Fruit fly (Drosophila melanogaster): ENCODE data around the gene Edem1.
A peak's percentile ranks its signal among the peaks of the same experiment; 100 is the strongest.

The Edem1 gene

dm6 chrX:1907727-1908264 lies 831 bp downstream of the Edem1 start, which contains the start of gene mip130 (continued):
- TF ChIP-seq CG32006 (GFP tag; optimal IDR thresholded peaks at IDR 0.05) (peak; percentile 62), Sox15 (GFP tag; optimal IDR thresholded peaks at IDR 0.05) (peak; percentile 27), ss (GFP tag; optimal IDR thresholded peaks at IDR 0.05) (peak; percentile 27 to 60), eg (GFP tag; IDR thresholded peaks at IDR 0.05) (0 out of 3 replicates have a peak, but pooled peaks have one; percentile 41), Lpt (GFP tag; optimal IDR thresholded peaks at IDR 0.05) (no peak), CG8319 (GFP tag; optimal IDR thresholded peaks at IDR 0.05) (no peak), CG6792 (GFP tag; optimal IDR thresholded peaks at IDR 0.05) (peak; percentile 53), CG8632 (GFP tag; optimal IDR thresholded peaks at IDR 0.05) (peak; percentile 54), CG9139 (GFP tag; optimal IDR thresholded peaks at IDR 0.05) (no peak), CG6276 (GFP tag; optimal IDR thresholded peaks at IDR 0.05) (peak; percentile 45), Ets21C (GFP tag; optimal IDR thresholded peaks at IDR 0.05) (no peak)

dm6 chrX:1903968-1904367 lies 4.7 kb downstream of the Edem1 start:
- TF ChIP-seq CG6792 (GFP tag; optimal IDR thresholded peaks at IDR 0.05) (no peak), Eip78C (GFP tag) (no peak), svp (GFP tag) (peak; percentile 62)

dm6 chrX:1903077-1903476 lies 5.5 kb downstream of the Edem1 start, which contains the start of gene CG32801:
Gene CG32801, minus strand, starts transcription at chrX:1903177.
- TF ChIP-seq CG34406 (GFP tag; optimal IDR thresholded peaks at IDR 0.05): no peak
- no peak for TF ChIP-seq achi (GFP tag; optimal IDR thresholded peaks at IDR 0.05)
- no peak for TF ChIP-seq eg (GFP tag; IDR thresholded peaks at IDR 0.05)
- no peak for TF ChIP-seq Hr38 (GFP tag; optimal IDR thresholded peaks at IDR 0.05)
- TF ChIP-seq dsx (GFP tag; optimal IDR thresholded peaks at IDR 0.05; ENCODE audit: poor library complexity, severe bottlenecking): no peak
- no peak for TF ChIP-seq Gug (GFP tag; IDR thresholded peaks at IDR 0.05)
- no peak for TF ChIP-seq Sox102F (GFP tag; optimal IDR thresholded peaks at IDR 0.05)
- no peak for TF ChIP-seq acj6 (GFP tag; optimal IDR thresholded peaks at IDR 0.05)
- no peak for TF ChIP-seq OdsH (GFP tag; optimal IDR thresholded peaks at IDR 0.05)
- TF ChIP-seq Eip78C (GFP tag): no peak
- TF ChIP-seq spab (GFP tag; optimal IDR thresholded peaks at IDR 0.05): no peak

dm6 chrX:1901605-1902136 lies 7.0 kb downstream of the Edem1 start, which contains the start of gene Ldaf1:
Gene Ldaf1, minus strand, starts transcription at chrX:1901911.
- 0 out of 3 replicates have a peak, but pooled peaks have one; percentile 22 for TF ChIP-seq eg (GFP tag; IDR thresholded peaks at IDR 0.05)
- TF ChIP-seq svp (GFP tag): peak; percentile 82
- TF ChIP-seq CG6276 (GFP tag; optimal IDR thresholded peaks at IDR 0.05): no peak
- TF ChIP-seq Eip78C (GFP tag): peak; percentile 52
- TF ChIP-seq esn (GFP tag; optimal IDR thresholded peaks at IDR 0.05): peak; percentile 7
- no peak for TF ChIP-seq CG6854 (GFP tag; optimal IDR thresholded peaks at IDR 0.05)
- TF ChIP-seq CG8319 (GFP tag; optimal IDR thresholded peaks at IDR 0.05): no peak
- TF ChIP-seq fkh (GFP tag; optimal IDR thresholded peaks at IDR 0.05): peak; percentile 82
- no peak for TF ChIP-seq Hr4 (GFP tag; optimal IDR thresholded peaks at IDR 0.05)
- no peak for TF ChIP-seq Eip75B (GFP tag; optimal IDR thresholded peaks at IDR 0.05)
- no peak for TF ChIP-seq CG15336 (GFP tag; IDR thresholded peaks at IDR 0.05)
- TF ChIP-seq CG7368 (GFP tag; optimal IDR thresholded peaks at IDR 0.05): no peak

- TF ChIP-seq vri (GFP tag; optimal IDR thresholded peaks at IDR 0.05) (peak; percentile 28), CG11294 (GFP tag; IDR thresholded peaks at IDR 0.05) (no peak), CG6163 (GFP tag; IDR thresholded peaks at IDR 0.05) (no peak), CG34406 (GFP tag; optimal IDR thresholded peaks at IDR 0.05) (peak; percentile 20), CG3919 (GFP tag; optimal IDR thresholded peaks at IDR 0.05) (no peak), CG6792 (GFP tag; optimal IDR thresholded peaks at IDR 0.05) (peak; percentile 0), CG6854 (GFP tag; optimal IDR thresholded peaks at IDR 0.05) (no peak), CG32006 (GFP tag; optimal IDR thresholded peaks at IDR 0.05) (peak; percentile 18), CG8119 (GFP tag; IDR thresholded peaks at IDR 0.05) (no peak), topi (GFP tag; optimal IDR thresholded peaks at IDR 0.05) (peak; percentile 11), CG6276 (GFP tag; optimal IDR thresholded peaks at IDR 0.05) (no peak), CG31627 (GFP tag; optimal IDR thresholded peaks at IDR 0.05) (peak; percentile 0), esn (GFP tag; optimal IDR thresholded peaks at IDR 0.05) (peak; percentile 31), eg (GFP tag; IDR thresholded peaks at IDR 0.05) (no peak), dsx (GFP tag; optimal IDR thresholded peaks at IDR 0.05; ENCODE audit: poor library complexity, severe bottlenecking) (no peak), CG15336 (GFP tag; IDR thresholded peaks at IDR 0.05) (peak; percentile 20; the same call in 1 of the 2 replicates), Gug (GFP tag; IDR thresholded peaks at IDR 0.05) (no peak), CG8319 (GFP tag; optimal IDR thresholded peaks at IDR 0.05) (no peak), CG11762 (GFP tag; optimal IDR thresholded peaks at IDR 0.05; ENCODE audit: insufficient read depth) (no peak), svp (GFP tag) (peak; percentile 75), cyc (GFP tag; optimal IDR thresholded peaks at IDR 0.05) (peak; percentile 12), achi (GFP tag; optimal IDR thresholded peaks at IDR 0.05) (peak; percentile 23), salr (GFP tag; optimal IDR thresholded peaks at IDR 0.05) (no peak)
Observed at dm6 chrX:1900123-1900818, 8.4 kb downstream of the Edem1 start, which contains the start of gene arm. Gene arm, minus strand, starts transcription at chrX:1900646.

Measured in whole organism, prepupa.